Worm (Caenorhabditis elegans) whole organism, L4/young adult: Measurements from ENCODE around the gene F53E10.1.

Experiments used
- dao-5 ChIP-seq: sonication (generic microtip); optimal IDR thresholded peaks from 2 replicates; lab custom pipeline; 2016; ENCODE audit warnings: missing genotype, missing genetic modification characterization, moderate library complexity, missing compliant biosample characterization
- him-1 ChIP-seq: sonication (generic microtip); optimal IDR thresholded peaks from 2 replicates; lab custom pipeline; 2016; ENCODE audit warnings: missing genotype, missing genetic modification reagents, missing genetic modification characterization, missing compliant biosample characterization

- TF ChIP-seq him-1 (tag; lab: Kevin White, UChicago), result no peak
- no peak for TF ChIP-seq dao-5 (tag; lab: Kevin White, UChicago)
These were observed 32.2 kb downstream of the F53E10.1 start for ce11 chrV:2647222-2647796.
